Fruit fly (Drosophila melanogaster) whole organism, embryonic: ENCODE data around the gene CG13721.

Experiments
- CG11456 ChIP-seq: fragments of 200-800 bp; sonication (Bioruptor generic); IDR thresholded peaks from 3 replicates; pipeline ENCODE4 v1.3.6; 2022; ENCODE audit warnings: missing biosample characterization, missing genetic modification characterization
- CG13894 ChIP-seq: fragments of 200-800 bp; sonication (Bioruptor generic); optimal IDR thresholded peaks from 3 replicates; lab custom pipeline; 2018; ENCODE audit warnings: missing biosample characterization, mild to moderate bottlenecking, missing genetic modification characterization, moderate library complexity
- CG14710 ChIP-seq: fragments of 200-800 bp; sonication (Bioruptor generic); optimal IDR thresholded peaks from 3 replicates; lab custom pipeline; 2019; ENCODE audit warnings: missing biosample characterization, mild to moderate bottlenecking, missing genetic modification characterization, moderate library complexity
- CG16779 ChIP-seq: fragments of 200-800 bp; sonication (Bioruptor generic); IDR thresholded peaks from 2 replicates; pipeline ENCODE4 v1.3.6; 2022; ENCODE audit warnings: missing biosample characterization, missing genetic modification characterization
- CG17328 ChIP-seq: fragments of 200-800 bp; sonication (Bioruptor generic); IDR thresholded peaks from 2 replicates; pipeline ENCODE4 v1.3.6; 2022; ENCODE audit warnings: missing biosample characterization, missing genetic modification characterization
- CG18476 ChIP-seq: fragments of 200-800 bp; sonication (Bioruptor generic); optimal IDR thresholded peaks from 2 replicates; lab custom pipeline; 2016; ENCODE audit warnings: missing biosample characterization, mild to moderate bottlenecking, missing genetic modification characterization
- CG32532 ChIP-seq: fragments of 200-800 bp; sonication (Bioruptor generic); IDR thresholded peaks from 2 replicates; pipeline ENCODE4 v1.3.6; 2022; ENCODE audit warnings: missing biosample characterization, missing genetic modification characterization
- CG3838 ChIP-seq: fragments of 200-800 bp; sonication (Bioruptor generic); optimal IDR thresholded peaks from 3 replicates; lab custom pipeline; 2016; ENCODE audit warnings: missing biosample characterization, missing genetic modification characterization
- CG4854 ChIP-seq: fragments of 200-800 bp; sonication (Bioruptor generic); optimal IDR thresholded peaks from 2 replicates; lab custom pipeline; 2016; ENCODE audit warnings: missing biosample characterization, missing genetic modification characterization, inconsistent platforms
- CG6765 ChIP-seq: fragments of 200-800 bp; sonication (Bioruptor generic); optimal IDR thresholded peaks from 3 replicates; lab custom pipeline; 2017; ENCODE audit warnings: missing biosample characterization, mild to moderate bottlenecking, missing genetic modification characterization
- CG7271 ChIP-seq: fragments of 200-800 bp; sonication (Bioruptor generic); optimal IDR thresholded peaks from 2 replicates; lab custom pipeline; 2018; ENCODE audit warnings: missing biosample characterization, mild to moderate bottlenecking, missing genetic modification characterization, moderate library complexity
- CG8359 ChIP-seq: fragments of 200-800 bp; sonication (Bioruptor generic); optimal IDR thresholded peaks from 2 replicates; lab custom pipeline; 2017; ENCODE audit warnings: missing biosample characterization, mild to moderate bottlenecking, missing genetic modification characterization, borderline replicate concordance
- Ets65A ChIP-seq: fragments of 200-800 bp; sonication (Bioruptor generic); peaks from one replicate; lab custom pipeline; 2016; ENCODE audit warnings: missing biosample characterization, missing genetic modification characterization
- Lpt ChIP-seq: fragments of >200 bp; optimal IDR thresholded peaks from 2 replicates; lab custom pipeline; 2018; ENCODE audit warnings: missing biosample characterization, missing genetic modification characterization
- Med ChIP-seq: fragments of 200-800 bp; sonication (Bioruptor generic); peaks from one replicate; lab custom pipeline; 2016; ENCODE audit warnings: missing biosample characterization, missing genetic modification characterization, mild to moderate bottlenecking, inconsistent platforms, moderate library complexity
- abd-A ChIP-seq: fragments of 200-800 bp; sonication (Bioruptor generic); optimal IDR thresholded peaks from 3 replicates; lab custom pipeline; 2019; ENCODE audit warnings: missing biosample characterization, mild to moderate bottlenecking, missing genetic modification characterization, moderate library complexity
- al ChIP-seq: fragments of 200-800 bp; sonication (Bioruptor generic); IDR thresholded peaks from 2 replicates; pipeline ENCODE4 v1.3.6; 2022; ENCODE audit warnings: missing biosample characterization, missing genetic modification characterization
- chn ChIP-seq: fragments of 200-800 bp; sonication (Bioruptor generic); optimal IDR thresholded peaks from 2 replicates; lab custom pipeline; 2016; ENCODE audit warnings: missing biosample characterization, missing genetic modification characterization
- dimm ChIP-seq: fragments of 200-800 bp; sonication (Bioruptor generic); IDR thresholded peaks from 2 replicates; pipeline ENCODE4 v1.3.6; 2022; ENCODE audit warnings: missing biosample characterization, missing genetic modification characterization
- dm ChIP-seq: fragments of 200-800 bp; sonication (Bioruptor generic); optimal IDR thresholded peaks from 3 replicates; lab custom pipeline; 2016; ENCODE audit warnings: missing biosample characterization, missing genetic modification characterization
- gcm ChIP-seq: fragments of 200-800 bp; sonication (Bioruptor generic); optimal IDR thresholded peaks from 2 replicates; lab custom pipeline; 2019; ENCODE audit warnings: missing biosample characterization, mild to moderate bottlenecking, missing genetic modification characterization, moderate library complexity
- lmd ChIP-seq: fragments of 200-800 bp; sonication (Bioruptor generic); IDR thresholded peaks from 2 replicates; pipeline ENCODE4 v1.3.6; 2022; ENCODE audit warnings: missing biosample characterization, missing genetic modification characterization
- pb ChIP-seq: fragments of 200-800 bp; sonication (Bioruptor generic); optimal IDR thresholded peaks from 3 replicates; lab custom pipeline; 2016; ENCODE audit warnings: missing biosample characterization, missing genetic modification characterization
- row ChIP-seq: fragments of 200-800 bp; sonication (Bioruptor generic); IDR thresholded peaks from 3 replicates; pipeline ENCODE4 v1.3.6; 2022; ENCODE audit warnings: missing biosample characterization, missing genetic modification characterization
- sens ChIP-seq: fragments of 200-800 bp; sonication (Bioruptor generic); peaks from one replicate; lab custom pipeline; 2016; ENCODE audit warnings: missing biosample characterization, missing genetic modification characterization
- slou ChIP-seq: fragments of 200-800 bp; sonication (Bioruptor generic); optimal IDR thresholded peaks from 3 replicates; lab custom pipeline; 2016; ENCODE audit warnings: missing biosample characterization, missing genetic modification characterization
- vvl ChIP-seq: fragments of 200-800 bp; sonication (Bioruptor generic); IDR thresholded peaks from 2 replicates; pipeline ENCODE4 v1.3.6; 2022; ENCODE audit warnings: missing biosample characterization, missing genetic modification characterization
- z ChIP-seq: fragments of 200-800 bp; sonication (Bioruptor generic); IDR thresholded peaks from 3 replicates; pipeline ENCODE4 v1.3.6; 2022; ENCODE audit warnings: missing biosample characterization, missing genetic modification characterization

The CG13721 gene

DNA sequence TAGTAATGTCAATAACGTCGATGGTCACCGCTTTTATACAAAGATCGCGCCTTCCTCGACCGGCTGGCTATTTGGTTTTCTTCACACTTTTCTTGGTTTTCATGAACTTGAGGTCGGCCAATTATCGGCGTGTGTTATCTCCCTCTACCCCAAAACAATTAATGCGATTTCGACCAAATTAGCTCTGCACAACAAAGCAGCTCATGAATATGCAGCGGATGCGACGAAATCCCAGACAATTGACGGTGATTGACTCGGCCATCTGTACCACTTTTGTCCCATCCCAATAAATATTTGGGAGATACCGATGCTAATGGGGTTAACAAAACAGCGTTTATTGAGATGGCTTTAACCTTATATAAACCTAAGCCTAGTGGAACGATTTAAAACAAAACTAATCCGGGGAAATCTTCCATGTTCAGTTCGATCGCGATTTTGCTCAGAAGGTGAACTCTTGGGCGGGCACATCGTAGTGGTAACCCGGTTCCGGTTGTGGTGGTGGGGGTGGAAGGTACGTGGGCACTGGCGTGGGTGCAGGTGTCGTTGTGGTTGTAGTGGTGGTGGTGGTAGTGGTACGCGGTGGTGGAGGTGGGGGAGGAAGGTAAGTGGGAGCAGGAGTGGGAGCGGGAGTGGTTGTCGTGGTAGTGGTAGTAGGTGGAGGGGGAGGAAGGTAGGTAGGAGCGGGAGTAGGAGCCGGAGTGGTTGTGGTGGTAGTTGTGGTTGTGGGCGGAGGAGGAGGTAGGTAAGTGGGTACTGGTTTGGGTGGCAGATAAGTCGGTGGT is 37.1 kb downstream of the CG13721 start, which contains the start of gene CG15022 (continued):
- TF ChIP-seq CG3838 (GFP tag; lab: Kevin White, UChicago) (no peak), vvl (GFP tag; lab: Robert Waterston, UW) (peak; percentile 79), CG14710 (tag; lab: Kevin White, UChicago) (no peak), gcm (GFP tag; lab: Kevin White, UChicago) (no peak), CG6765 (GFP tag; lab: Kevin White, UChicago) (no peak)
- TF ChIP-seq, all 482 proteins: peak for 13

DNA sequence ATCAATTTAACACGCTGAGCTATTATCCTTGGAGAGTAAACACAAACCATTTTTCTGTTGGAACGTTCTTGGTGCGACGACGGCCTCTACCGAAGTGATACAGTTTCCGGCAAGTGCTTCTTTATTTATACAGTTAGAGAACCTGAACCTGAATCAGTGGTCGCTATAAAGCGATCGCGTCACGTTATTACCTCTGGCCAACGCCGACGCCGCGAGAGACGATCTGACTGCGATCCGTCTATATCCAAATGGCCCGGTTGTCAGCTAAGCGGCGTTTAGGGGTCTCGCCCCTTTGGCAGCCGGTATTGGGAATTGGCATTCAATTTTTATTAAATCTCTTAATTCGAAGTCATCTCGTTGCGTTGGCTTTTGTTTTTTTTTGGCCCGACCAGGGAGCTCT is 39.5 kb downstream of the CG13721 start, which contains the start of gene CG11345:
Gene CG11345 (minus strand): TSS at position 101 of the 400 bp plus-strand sequence.
- TF ChIP-seq abd-A (no peak), pb (GFP tag; lab: Kevin White, UChicago) (no peak), chn (no peak), sens (GFP tag; lab: Kevin White, UChicago) (peak; percentile 9), CG13894 (peak; percentile 59)
- TF ChIP-seq, all 482 proteins: peak for 2

DNA sequence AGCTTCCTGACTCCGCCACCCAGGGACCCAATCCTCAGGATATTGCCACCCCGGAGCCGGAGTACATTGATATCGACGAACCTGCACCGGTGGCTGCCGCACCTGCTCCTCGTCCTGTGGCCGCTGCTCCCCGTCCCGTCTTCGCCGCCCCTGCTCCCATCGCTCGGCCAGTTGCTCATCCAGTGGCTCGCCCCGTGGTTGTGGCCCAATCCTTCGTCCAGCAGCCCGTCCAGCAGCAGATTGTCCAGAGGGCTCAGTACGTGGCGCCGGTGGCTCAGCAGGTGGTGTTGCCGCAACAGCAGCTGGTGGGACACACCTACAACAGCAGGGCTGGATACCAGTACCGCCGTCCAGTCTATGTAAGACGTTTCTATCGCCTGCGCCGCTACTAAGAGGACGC is 50.3 kb downstream of the CG13721 start:
- TF ChIP-seq CG18476 = no peak
- TF ChIP-seq Lpt (GFP tag; lab: Kevin White, UChicago) = no peak
- TF ChIP-seq dm (GFP tag; lab: Kevin White, UChicago) = no peak
- 0 out of 3 replicates have a peak, but pooled peaks have one; percentile 60 for TF ChIP-seq CG11456
- no peak for TF ChIP-seq CG8359 (GFP tag; lab: Kevin White, UChicago)
- TF ChIP-seq z = no peak
- no peak for TF ChIP-seq row (GFP tag; lab: Robert Waterston, UW)
- TF ChIP-seq dimm (GFP tag; lab: Robert Waterston, UW) = no peak
- TF ChIP-seq sens (GFP tag; lab: Kevin White, UChicago) = no peak
- peak; percentile 45 for TF ChIP-seq Ets65A (GFP tag; lab: Kevin White, UChicago)
- TF ChIP-seq al = 0 out of 2 replicates have a peak, but pooled peaks have one; percentile 11
- no peak for TF ChIP-seq CG17328
- no peak for TF ChIP-seq slou (GFP tag; lab: Kevin White, UChicago)
- TF ChIP-seq CG4854 (GFP tag; lab: Kevin White, UChicago) = no peak
- 0 out of 2 replicates have a peak, but pooled peaks have one; percentile 11 for TF ChIP-seq CG16779 (GFP tag; lab: Robert Waterston, UW)
- no peak for TF ChIP-seq CG7271 (tag; lab: Kevin White, UChicago)
- TF ChIP-seq lmd (GFP tag; lab: Robert Waterston, UW) = no peak
- TF ChIP-seq CG32532 = 0 out of 2 replicates have a peak, but pooled peaks have one; percentile 30
- TF ChIP-seq pb (GFP tag; lab: Kevin White, UChicago) = no peak
- peak; percentile 74 for TF ChIP-seq Med (GFP tag; lab: Kevin White, UChicago)
